Worm (Caenorhabditis elegans): Measurements from ENCODE around the gene R160.12.

Gene R160.12

ce11 chrX:4409591-4410279 lies 32.1 kb upstream of the R160.12 start:
- no peak for TF ChIP-seq ama-1 (optimal IDR thresholded peaks at IDR 0.05)
- TF ChIP-seq hmg-4 (GFP tag; optimal IDR thresholded peaks at IDR 0.05): no peak
- TF ChIP-seq ets-7 (tag; optimal IDR thresholded peaks at IDR 0.05): no peak
- no peak for TF ChIP-seq tbx-37 (GFP tag; conservative IDR thresholded peaks at IDR 0.05)
- no peak for TF ChIP-seq tra-4 (tag; optimal IDR thresholded peaks at IDR 0.05)
- no peak for TF ChIP-seq tbx-11 (GFP tag; IDR thresholded peaks at IDR 0.05)

- TF ChIP-seq scrt-1 (GFP tag; IDR thresholded peaks at IDR 0.05) (no peak), ets-7 (tag; optimal IDR thresholded peaks at IDR 0.05) (no peak)
These were observed 30.9 kb upstream of the R160.12 start for ce11 chrX:4408466-4408865.

ce11 chrX:4404717-4405116 lies 27.1 kb upstream of the R160.12 start:
- TF ChIP-seq hmg-4 (GFP tag; optimal IDR thresholded peaks at IDR 0.05) (no peak), hmbx-1 (tag; optimal IDR thresholded peaks at IDR 0.05) (no peak), ama-1 (optimal IDR thresholded peaks at IDR 0.05) (no peak), sea-1 (GFP tag; conservative IDR thresholded peaks at IDR 0.05) (no peak), ceh-36 (tag; optimal IDR thresholded peaks at IDR 0.05) (no peak), pes-1 (GFP tag; IDR thresholded peaks at IDR 0.05) (no peak), flt-1 (GFP tag; IDR thresholded peaks at IDR 0.05) (no peak), aly-1 (tag; optimal IDR thresholded peaks at IDR 0.05) (no peak), tbx-37 (GFP tag; conservative IDR thresholded peaks at IDR 0.05) (no peak), ets-7 (tag; optimal IDR thresholded peaks at IDR 0.05) (no peak), tbx-11 (GFP tag; IDR thresholded peaks at IDR 0.05) (no peak), tra-4 (tag; optimal IDR thresholded peaks at IDR 0.05) (no peak), F13C5.2 (tag; optimal IDR thresholded peaks at IDR 0.05) (no peak), ceh-13 (GFP tag; optimal IDR thresholded peaks at IDR 0.05) (no peak), B0310.2 (tag; optimal IDR thresholded peaks at IDR 0.05) (no peak), hnd-1 (tag; optimal IDR thresholded peaks at IDR 0.05) (no peak), scrt-1 (GFP tag; IDR thresholded peaks at IDR 0.05) (no peak)

- TF ChIP-seq aly-1 (tag; optimal IDR thresholded peaks at IDR 0.05) (no peak), tra-4 (tag; optimal IDR thresholded peaks at IDR 0.05) (no peak), ets-7 (tag; optimal IDR thresholded peaks at IDR 0.05) (no peak), ama-1 (optimal IDR thresholded peaks at IDR 0.05) (no peak), scrt-1 (GFP tag; IDR thresholded peaks at IDR 0.05) (no peak), tbx-37 (GFP tag; conservative IDR thresholded peaks at IDR 0.05) (no peak), B0310.2 (tag; optimal IDR thresholded peaks at IDR 0.05) (no peak), hnd-1 (tag; optimal IDR thresholded peaks at IDR 0.05) (no peak), tbx-11 (GFP tag; IDR thresholded peaks at IDR 0.05) (no peak), hmg-4 (GFP tag; optimal IDR thresholded peaks at IDR 0.05) (no peak), ceh-13 (GFP tag; optimal IDR thresholded peaks at IDR 0.05) (no peak), F13C5.2 (tag; optimal IDR thresholded peaks at IDR 0.05) (no peak), pes-1 (GFP tag; IDR thresholded peaks at IDR 0.05) (no peak), flt-1 (GFP tag; IDR thresholded peaks at IDR 0.05) (no peak), sea-1 (GFP tag; conservative IDR thresholded peaks at IDR 0.05) (no peak), ceh-36 (tag; optimal IDR thresholded peaks at IDR 0.05) (no peak), hmbx-1 (tag; optimal IDR thresholded peaks at IDR 0.05) (no peak)
These were observed 25.3 kb upstream of the R160.12 start, which contains the start of gene D1079.1 for ce11 chrX:4402854-4403253. TSS of gene D1079.1 (plus strand) at chrX:4403154.

ce11 chrX:4400296-4400695 lies 22.7 kb upstream of the R160.12 start:
- TF ChIP-seq pes-1 (GFP tag; IDR thresholded peaks at IDR 0.05) (no peak), sea-1 (GFP tag; conservative IDR thresholded peaks at IDR 0.05) (no peak), aly-1 (tag; optimal IDR thresholded peaks at IDR 0.05) (no peak), hmbx-1 (tag; optimal IDR thresholded peaks at IDR 0.05) (no peak), tbx-11 (GFP tag; IDR thresholded peaks at IDR 0.05) (no peak), ets-7 (tag; optimal IDR thresholded peaks at IDR 0.05) (no peak), B0310.2 (tag; optimal IDR thresholded peaks at IDR 0.05) (no peak), flt-1 (GFP tag; IDR thresholded peaks at IDR 0.05) (no peak)

- no peak for TF ChIP-seq tra-4 (tag; optimal IDR thresholded peaks at IDR 0.05)
- TF ChIP-seq tbx-11 (GFP tag; IDR thresholded peaks at IDR 0.05): no peak
- TF ChIP-seq hmbx-1 (tag; optimal IDR thresholded peaks at IDR 0.05): no peak
- no peak for TF ChIP-seq flt-1 (GFP tag; IDR thresholded peaks at IDR 0.05)
- no peak for TF ChIP-seq hmg-4 (GFP tag; optimal IDR thresholded peaks at IDR 0.05)
- no peak for TF ChIP-seq ama-1 (optimal IDR thresholded peaks at IDR 0.05)
- no peak for TF ChIP-seq hnd-1 (tag; optimal IDR thresholded peaks at IDR 0.05)
- TF ChIP-seq tbx-37 (GFP tag; conservative IDR thresholded peaks at IDR 0.05): no peak
- no peak for TF ChIP-seq scrt-1 (GFP tag; IDR thresholded peaks at IDR 0.05)
- no peak for TF ChIP-seq sea-1 (GFP tag; conservative IDR thresholded peaks at IDR 0.05)
- no peak for TF ChIP-seq pes-1 (GFP tag; IDR thresholded peaks at IDR 0.05)
- TF ChIP-seq ets-7 (tag; optimal IDR thresholded peaks at IDR 0.05): no peak
- no peak for TF ChIP-seq F13C5.2 (tag; optimal IDR thresholded peaks at IDR 0.05)
- TF ChIP-seq ceh-36 (tag; optimal IDR thresholded peaks at IDR 0.05): no peak
- TF ChIP-seq ceh-13 (GFP tag; optimal IDR thresholded peaks at IDR 0.05): no peak
- no peak for TF ChIP-seq B0310.2 (tag; optimal IDR thresholded peaks at IDR 0.05)
- no peak for TF ChIP-seq aly-1 (tag; optimal IDR thresholded peaks at IDR 0.05)
These were observed 19.9 kb upstream of the R160.12 start for ce11 chrX:4397460-4397859.

- TF ChIP-seq ceh-36 (tag; optimal IDR thresholded peaks at IDR 0.05): no peak
- TF ChIP-seq flt-1 (GFP tag; IDR thresholded peaks at IDR 0.05): no peak
- TF ChIP-seq tbx-11 (GFP tag; IDR thresholded peaks at IDR 0.05): no peak
- TF ChIP-seq F13C5.2 (tag; optimal IDR thresholded peaks at IDR 0.05): peak; percentile 62
- TF ChIP-seq tbx-37 (GFP tag; conservative IDR thresholded peaks at IDR 0.05): peak; percentile 42; the same call in 1 of the 2 replicates
- TF ChIP-seq hmbx-1 (tag; optimal IDR thresholded peaks at IDR 0.05): no peak
- TF ChIP-seq ceh-13 (GFP tag; optimal IDR thresholded peaks at IDR 0.05): no peak
- no peak for TF ChIP-seq ets-7 (tag; optimal IDR thresholded peaks at IDR 0.05)
- TF ChIP-seq ama-1 (optimal IDR thresholded peaks at IDR 0.05): no peak
- no peak for TF ChIP-seq tra-4 (tag; optimal IDR thresholded peaks at IDR 0.05)
These were observed 17.7 kb upstream of the R160.12 start for ce11 chrX:4395073-4395850.
